Worm (Caenorhabditis elegans): Measurements from ENCODE around the gene Y75B7AR.1.
A peak's percentile ranks its signal among the peaks of the same experiment; 100 is the strongest.

Gene Y75B7AR.1

ce11 chrV:1355297-1355696 lies 37.5 kb downstream of the Y75B7AR.1 start:
- TF ChIP-seq nhr-23 (tag; optimal IDR thresholded peaks at IDR 0.05) (no peak), F13H6.1 (tag; optimal IDR thresholded peaks at IDR 0.05) (no peak), sem-4 (tag; optimal IDR thresholded peaks at IDR 0.05) (no peak), elt-1 (tag; optimal IDR thresholded peaks at IDR 0.05) (no peak), nhr-21 (tag; optimal IDR thresholded peaks at IDR 0.05) (no peak), unc-55 (GFP tag; optimal IDR thresholded peaks at IDR 0.05) (no peak), ceh-16 (tag; optimal IDR thresholded peaks at IDR 0.05) (no peak), gmeb-1 (tag; optimal IDR thresholded peaks at IDR 0.05) (no peak), nhr-6 (tag; optimal IDR thresholded peaks at IDR 0.05) (no peak), zag-1 (tag; optimal IDR thresholded peaks at IDR 0.05) (no peak), lin-13 (GFP tag; optimal IDR thresholded peaks at IDR 0.05) (no peak), Y55F3AM.14 (GFP tag; optimal IDR thresholded peaks at IDR 0.05) (no peak), mdl-1 (tag; optimal IDR thresholded peaks at IDR 0.05) (no peak), sma-3 (GFP tag; optimal IDR thresholded peaks at IDR 0.05) (no peak), blmp-1 (tag; optimal IDR thresholded peaks at IDR 0.05; ENCODE audit: insufficient read depth) (no peak), elt-3 (tag; optimal IDR thresholded peaks at IDR 0.05) (no peak), lsy-2 (tag; optimal IDR thresholded peaks at IDR 0.05) (no peak)

ce11 chrV:1352321-1352720 lies 40.5 kb downstream of the Y75B7AR.1 start:
- TF ChIP-seq Y55F3AM.14 (GFP tag; optimal IDR thresholded peaks at IDR 0.05) (no peak), fos-1 (tag; optimal IDR thresholded peaks at IDR 0.05) (no peak), lin-11 (tag; optimal IDR thresholded peaks at IDR 0.05) (no peak), nhr-12 (tag; optimal IDR thresholded peaks at IDR 0.05) (no peak), snpc-4 (tag; optimal IDR thresholded peaks at IDR 0.05) (no peak), mab-5 (tag; optimal IDR thresholded peaks at IDR 0.05) (no peak), ceh-82 (tag; optimal IDR thresholded peaks at IDR 0.05) (no peak), C34F6.9 (tag; optimal IDR thresholded peaks at IDR 0.05) (no peak), peb-1 (tag; optimal IDR thresholded peaks at IDR 0.05) (no peak)

ce11 chrV:1351826-1352225 lies 41.0 kb downstream of the Y75B7AR.1 start, which contains the start of gene glb-33:
Gene glb-33 (plus strand): TSS chrV:1352126.
- TF ChIP-seq sma-9 (GFP tag; optimal IDR thresholded peaks at IDR 0.05) (no peak), sma-9 (tag; optimal IDR thresholded peaks at IDR 0.05) (no peak), sem-4 (tag; optimal IDR thresholded peaks at IDR 0.05) (no peak)

ce11 chrV:1349802-1350201 lies 43.0 kb downstream of the Y75B7AR.1 start:
- TF ChIP-seq ama-1 (optimal IDR thresholded peaks at IDR 0.05), result no peak
- no peak for TF ChIP-seq alr-1 (tag; optimal IDR thresholded peaks at IDR 0.05)
- no peak for TF ChIP-seq nhr-129 (tag; optimal IDR thresholded peaks at IDR 0.05)
- no peak for TF ChIP-seq zag-1 (tag; optimal IDR thresholded peaks at IDR 0.05)
- peak; percentile 15 for TF ChIP-seq C34F6.9 (tag; optimal IDR thresholded peaks at IDR 0.05)
- TF ChIP-seq nhr-11 (tag; optimal IDR thresholded peaks at IDR 0.05), result no peak
- TF ChIP-seq sem-4 (tag; optimal IDR thresholded peaks at IDR 0.05), result peak; percentile 65
- TF ChIP-seq nhr-77 (tag; optimal IDR thresholded peaks at IDR 0.05), result no peak
- no peak for TF ChIP-seq fos-1 (tag; optimal IDR thresholded peaks at IDR 0.05)
- TF ChIP-seq nhr-23 (tag; optimal IDR thresholded peaks at IDR 0.05), result no peak
- TF ChIP-seq lin-39 (tag; optimal IDR thresholded peaks at IDR 0.05), result no peak
- TF ChIP-seq sma-9 (GFP tag; optimal IDR thresholded peaks at IDR 0.05), result peak; percentile 9
- no peak for TF ChIP-seq sma-9 (tag; optimal IDR thresholded peaks at IDR 0.05)
- TF ChIP-seq egl-27 (tag; optimal IDR thresholded peaks at IDR 0.05), result no peak
- TF ChIP-seq aly-2 (tag; optimal IDR thresholded peaks at IDR 0.05), result no peak
- TF ChIP-seq unc-62 (GFP tag; optimal IDR thresholded peaks at IDR 0.05), result no peak
- TF ChIP-seq skn-1 (tag; optimal IDR thresholded peaks at IDR 0.05), result no peak
- TF ChIP-seq mbf-1 (tag; optimal IDR thresholded peaks at IDR 0.05), result no peak
- no peak for TF ChIP-seq unc-55 (GFP tag; optimal IDR thresholded peaks at IDR 0.05)
- TF ChIP-seq crh-2 (tag; optimal IDR thresholded peaks at IDR 0.05), result no peak

Data from whole organism, L2 larva.